Worm (Caenorhabditis elegans) whole organism, L3 larva: ENCODE data around the gene srh-55.

Experiments
- ZK546.5 ChIP-seq: sonication (generic microtip); optimal IDR thresholded peaks from 2 replicates; lab custom pipeline; 2017; ENCODE audit warnings: missing biosample characterization, missing genetic modification characterization
- ceh-28 ChIP-seq: fragments of 150-350 bp; optimal IDR thresholded peaks from 2 replicates; lab custom pipeline; 2014; ENCODE audit warnings: missing biosample characterization, missing genetic modification reagents, missing genetic modification characterization
- ceh-82 ChIP-seq: fragments of 150-350 bp; optimal IDR thresholded peaks from 2 replicates; lab custom pipeline; 2014; ENCODE audit warnings: missing biosample characterization, missing genetic modification characterization
- ceh-9 ChIP-seq: sonication (generic microtip); optimal IDR thresholded peaks from 2 replicates; lab custom pipeline; 2018; ENCODE audit warnings: missing biosample characterization, missing genetic modification characterization
- daf-12 ChIP-seq: fragments of 150-350 bp; optimal IDR thresholded peaks from 2 replicates; lab custom pipeline; 2014; ENCODE audit warnings: missing biosample characterization, missing genetic modification reagents, missing genetic modification characterization
- egl-5 ChIP-seq: fragments of 150-350 bp; optimal IDR thresholded peaks from 2 replicates; lab custom pipeline; 2017; ENCODE audit warnings: missing biosample characterization, missing genetic modification reagents, missing genetic modification characterization, inconsistent platforms
- elt-1 ChIP-seq: fragments of 150-350 bp; optimal IDR thresholded peaks from 2 replicates; lab custom pipeline; 2014; ENCODE audit warnings: missing biosample characterization, missing genetic modification characterization
- elt-2 ChIP-seq: sonication (generic microtip); optimal IDR thresholded peaks from 2 replicates; lab custom pipeline; 2016; ENCODE audit warnings: missing genetic modification reagents, mild to moderate bottlenecking, missing genetic modification characterization, missing compliant biosample characterization
- elt-3 ChIP-seq, 3 experiments: fragments of 150-350 bp in 1 of 3; sonication (generic microtip) in 2 of 3; optimal IDR thresholded peaks; 2 replicates in 2 of 3; 4 replicates in 1 of 3; lab custom pipeline; 2014 to 2017; ENCODE audit warnings: missing biosample characterization in 3 of 3, missing genetic modification characterization in 3 of 3
- eor-1 ChIP-seq, 2 experiments: fragments of 150-350 bp; optimal IDR thresholded peaks; 2 replicates each; lab custom pipeline; 2014 to 2018; ENCODE audit warnings: missing biosample characterization in 2 of 2, missing genetic modification characterization in 2 of 2
- fkh-10 ChIP-seq: sonication (generic microtip); optimal IDR thresholded peaks from 2 replicates; lab custom pipeline; 2017; ENCODE audit warnings: missing biosample characterization, missing genetic modification reagents, missing genetic modification characterization
- fkh-2 ChIP-seq: fragments of 150-350 bp; optimal IDR thresholded peaks from 2 replicates; lab custom pipeline; 2014; ENCODE audit warnings: missing biosample characterization, missing genetic modification reagents, missing genetic modification characterization
- hmg-11 ChIP-seq: sonication (generic microtip); optimal IDR thresholded peaks from 2 replicates; lab custom pipeline; 2016; ENCODE audit warnings: missing genetic modification characterization, missing compliant biosample characterization
- jun-1 ChIP-seq: fragments of 150-350 bp; optimal IDR thresholded peaks from 2 replicates; lab custom pipeline; 2014; ENCODE audit warnings: missing biosample characterization, missing genetic modification reagents, missing genetic modification characterization
- lin-15B ChIP-seq: fragments of 150-350 bp; optimal IDR thresholded peaks from 2 replicates; lab custom pipeline; 2014; ENCODE audit warnings: missing biosample characterization, missing genetic modification characterization
- lin-39 ChIP-seq: fragments of 150-350 bp; optimal IDR thresholded peaks from 2 replicates; lab custom pipeline; 2018; ENCODE audit warnings: missing biosample characterization, missing genetic modification reagents, missing genetic modification characterization
- mdl-1 ChIP-seq: fragments of 150-350 bp; optimal IDR thresholded peaks from 2 replicates; lab custom pipeline; 2014; ENCODE audit warnings: missing biosample characterization, missing genetic modification characterization
- mml-1 ChIP-seq: fragments of 150-350 bp; sonication (generic microtip); optimal IDR thresholded peaks from 3 replicates; lab custom pipeline; 2014; ENCODE audit warnings: missing biosample characterization, missing genetic modification characterization
- nfya-1 ChIP-seq: sonication (generic microtip); optimal IDR thresholded peaks from 2 replicates; lab custom pipeline; 2017; ENCODE audit warnings: missing genetic modification characterization, mild to moderate bottlenecking, missing compliant biosample characterization, antibody characterized with exemption, moderate library complexity; ENCODE audit not compliant: insufficient read depth
- nhr-11 ChIP-seq: fragments of 150-350 bp; optimal IDR thresholded peaks from 2 replicates; lab custom pipeline; 2014; ENCODE audit warnings: missing biosample characterization, missing genetic modification characterization
- nhr-12 ChIP-seq: fragments of 150-350 bp; optimal IDR thresholded peaks from 2 replicates; lab custom pipeline; 2014; ENCODE audit warnings: missing biosample characterization, missing genetic modification characterization
- nhr-23 ChIP-seq: fragments of 150-350 bp; optimal IDR thresholded peaks from 2 replicates; lab custom pipeline; 2014; ENCODE audit warnings: missing biosample characterization, missing genetic modification reagents, missing genetic modification characterization
- nhr-237 ChIP-seq: fragments of 150-350 bp; optimal IDR thresholded peaks from 2 replicates; lab custom pipeline; 2014; ENCODE audit warnings: missing biosample characterization, missing genetic modification characterization
- nhr-25 ChIP-seq: sonication (generic microtip); optimal IDR thresholded peaks from 2 replicates; lab custom pipeline; 2017; ENCODE audit warnings: missing biosample characterization, missing genetic modification characterization
- nhr-28 ChIP-seq: fragments of 150-350 bp; optimal IDR thresholded peaks from 2 replicates; lab custom pipeline; 2014; ENCODE audit warnings: missing biosample characterization, missing genetic modification characterization
- nhr-43 ChIP-seq: sonication (generic microtip); optimal IDR thresholded peaks from 2 replicates; lab custom pipeline; 2016; ENCODE audit warnings: mild to moderate bottlenecking, missing genetic modification characterization, missing compliant biosample characterization; ENCODE audit not compliant: poor library complexity, severe bottlenecking
- nhr-76 ChIP-seq: fragments of 150-350 bp; sonication (generic microtip); optimal IDR thresholded peaks from 5 replicates; lab custom pipeline; 2014; ENCODE audit warnings: missing biosample characterization, missing genetic modification characterization
- sea-2 ChIP-seq: fragments of 150-350 bp; sonication (generic microtip); optimal IDR thresholded peaks from 4 replicates; lab custom pipeline; 2014; ENCODE audit warnings: missing biosample characterization, missing genetic modification reagents, missing genetic modification characterization
- skn-1 ChIP-seq: fragments of 150-350 bp; optimal IDR thresholded peaks from 2 replicates; lab custom pipeline; 2014; ENCODE audit warnings: missing biosample characterization, missing genetic modification characterization
- unc-62 ChIP-seq: fragments of 150-350 bp; sonication (generic microtip); optimal IDR thresholded peaks from 4 replicates; lab custom pipeline; 2014; ENCODE audit warnings: missing biosample characterization, missing genetic modification reagents, missing genetic modification characterization
- zag-1 ChIP-seq: fragments of 150-350 bp; optimal IDR thresholded peaks from 2 replicates; lab custom pipeline; 2014; ENCODE audit warnings: missing biosample characterization, missing genetic modification characterization
- ztf-4 ChIP-seq: fragments of 150-350 bp; optimal IDR thresholded peaks from 2 replicates; lab custom pipeline; 2014; ENCODE audit warnings: missing biosample characterization, missing genetic modification characterization

The srh-55 gene

DNA sequence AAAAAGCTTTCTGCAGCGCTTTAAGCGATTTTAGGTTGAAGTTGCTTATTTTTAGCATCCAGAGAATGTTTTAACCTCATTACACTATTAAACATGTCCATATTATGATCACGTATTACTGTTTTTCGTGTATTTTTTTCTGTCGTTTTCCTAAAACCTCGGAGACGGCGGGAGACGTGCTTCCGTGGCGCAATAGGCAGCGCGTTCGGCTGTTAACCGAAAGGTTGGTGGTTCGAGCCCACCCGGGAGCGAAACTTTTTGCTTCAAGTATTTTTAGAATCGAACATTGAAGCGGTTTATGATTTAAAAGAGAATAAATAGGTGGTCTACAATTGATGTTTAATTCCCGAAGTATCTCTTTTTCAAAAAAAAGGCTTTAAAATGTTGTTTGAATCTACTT is 3.1 kb downstream of the srh-55 start:
- TF ChIP-seq lin-15B (no peak), zag-1 (no peak), mml-1 (no peak), ceh-9 (tag; lab: Kevin White, UChicago) (no peak), nhr-23 (tag; lab: Kevin White, UChicago) (no peak), nfya-1 (no peak), egl-5 (no peak), nhr-25 (no peak), unc-62 (GFP tag; lab: Kevin White, UChicago) (no peak), elt-1 (tag; lab: Kevin White, UChicago) (no peak), ZK546.5 (tag; lab: Kevin White, UChicago) (no peak), elt-3 (tag; optimal IDR thresholded peaks at IDR 0.05; lab: Kevin White, UChicago) (no peak), nhr-28 (tag; lab: Kevin White, UChicago) (no peak), nhr-43 (tag; lab: Kevin White, UChicago) (no peak)

DNA sequence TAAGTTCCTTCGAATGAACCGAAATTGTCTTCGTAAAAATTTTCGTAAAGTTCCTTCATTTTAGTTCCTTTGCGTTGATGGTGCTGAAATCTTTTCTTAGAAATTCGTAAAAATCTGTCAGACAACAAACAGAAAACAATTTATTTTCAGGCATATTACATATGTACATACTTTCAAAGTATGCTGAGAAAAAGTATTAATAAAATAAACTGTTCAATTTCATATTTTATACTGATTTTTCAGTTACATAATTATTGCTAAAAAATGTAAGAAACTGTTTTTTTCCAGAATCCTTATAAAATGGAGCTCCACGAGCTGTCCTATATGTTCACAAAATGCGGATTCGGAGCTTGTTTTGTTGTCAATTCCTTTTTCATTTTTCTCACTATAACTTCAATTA is 5.3 kb downstream of the srh-55 start, which contains the start of gene str-45:
Gene str-45 (plus strand): TSS at position 301 of the 400 bp plus-strand sequence.
- TF ChIP-seq hmg-11 (tag; lab: Kevin White, UChicago) (no peak), jun-1 (no peak), lin-15B (no peak), fkh-10 (GFP tag; lab: Kevin White, UChicago) (no peak), nhr-25 (no peak), nhr-76 (tag; lab: Kevin White, UChicago) (no peak), nhr-43 (tag; lab: Kevin White, UChicago) (no peak), ceh-28 (tag; lab: Kevin White, UChicago) (no peak)

DNA sequence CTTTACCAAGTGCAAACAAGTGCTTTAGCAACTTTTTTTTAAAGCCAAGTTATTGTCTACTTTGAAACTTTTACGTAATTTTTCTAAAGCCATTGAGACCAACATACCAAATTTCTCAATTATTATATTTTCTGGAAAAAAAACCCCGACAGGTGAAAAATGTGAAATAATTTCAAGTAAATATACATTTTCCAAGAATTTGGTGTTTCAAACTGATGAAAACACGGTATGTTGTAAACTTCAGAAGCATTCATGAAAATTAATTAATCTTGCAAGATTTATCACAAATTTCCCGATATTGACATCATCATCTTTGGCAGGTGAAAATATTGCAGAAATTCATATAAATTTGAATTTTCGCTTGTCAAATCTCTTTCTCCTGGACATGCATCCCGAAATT is 9.3 kb downstream of the srh-55 start, which contains the start of gene srz-11:
Gene srz-11 (plus strand): TSS at position 386 of the 400 bp plus-strand sequence.
- no peak for TF ChIP-seq ZK546.5 (tag; lab: Kevin White, UChicago)
- peak; percentile 15 for TF ChIP-seq nhr-11

DNA sequence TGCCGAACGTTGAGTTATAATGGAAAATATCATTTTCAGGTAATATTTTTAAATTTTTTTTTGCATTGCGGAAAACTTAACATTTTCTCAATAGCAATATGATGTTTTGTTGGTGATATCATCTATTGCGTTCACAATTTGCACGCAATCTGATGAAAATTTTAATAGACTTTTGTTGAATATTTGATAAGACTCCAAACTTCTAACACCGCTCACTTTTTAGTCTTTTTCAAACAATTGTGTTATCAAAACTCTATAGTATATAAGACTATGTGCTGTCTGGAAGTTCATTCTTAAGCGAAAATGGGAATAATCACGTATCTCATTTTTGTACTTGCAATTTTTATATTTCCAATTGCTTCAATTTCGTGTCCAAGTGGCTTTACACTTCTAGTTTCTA is 22.1 kb downstream of the srh-55 start, which contains the start of gene clec-47:
Gene clec-47 (plus strand): TSS at position 301 of the 400 bp plus-strand sequence.
- TF ChIP-seq elt-3 (tag; optimal IDR thresholded peaks at IDR 0.05; lab: Kevin White, UChicago) (no peak), elt-2 (tag; lab: Kevin White, UChicago) (peak; percentile 3)

DNA sequence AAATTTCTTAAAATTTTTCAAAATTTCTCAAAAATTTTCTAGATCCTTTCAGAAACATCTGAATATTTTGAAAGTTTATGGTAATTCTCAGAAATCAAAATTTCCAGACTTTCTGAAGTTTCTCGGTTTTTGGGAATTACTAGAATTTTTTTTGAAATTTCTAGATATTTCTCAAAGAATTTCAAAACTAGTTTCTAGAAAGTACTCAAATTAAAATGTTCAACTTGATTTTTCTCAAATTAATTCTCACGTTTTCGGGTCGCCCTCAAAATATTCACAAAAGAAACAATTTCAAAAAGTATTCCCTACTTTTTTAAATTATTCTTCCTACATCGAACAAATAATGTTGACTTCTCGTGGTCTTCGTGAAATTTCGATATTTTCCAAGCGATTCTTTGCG is 26.4 kb downstream of the srh-55 start, which contains the start of gene T09F5.10:
Gene T09F5.10 (plus strand): TSS at position 301 of the 400 bp plus-strand sequence.
- TF ChIP-seq mdl-1: no peak
- no peak for TF ChIP-seq fkh-10 (GFP tag; lab: Kevin White, UChicago)
- TF ChIP-seq nhr-237: no peak
- no peak for TF ChIP-seq ZK546.5 (tag; lab: Kevin White, UChicago)
- no peak for TF ChIP-seq lin-39
- TF ChIP-seq daf-12 (tag; lab: Kevin White, UChicago): no peak
- no peak for TF ChIP-seq sea-2 (GFP tag; lab: Kevin White, UChicago)
- TF ChIP-seq nfya-1: no peak
- TF ChIP-seq unc-62 (GFP tag; lab: Kevin White, UChicago): no peak
- no peak for TF ChIP-seq nhr-12 (tag; lab: Kevin White, UChicago)
- TF ChIP-seq ceh-28 (tag; lab: Kevin White, UChicago): no peak
- no peak for TF ChIP-seq eor-1 (tag; optimal IDR thresholded peaks at IDR 0.05; lab: Kevin White, UChicago)
- TF ChIP-seq ceh-9 (tag; lab: Kevin White, UChicago): no peak
- TF ChIP-seq ceh-82 (tag; lab: Kevin White, UChicago): no peak
- TF ChIP-seq ztf-4 (tag; lab: Kevin White, UChicago): no peak
- no peak for TF ChIP-seq skn-1 (tag; lab: Kevin White, UChicago)
- TF ChIP-seq zag-1: no peak
- TF ChIP-seq egl-5: no peak
- no peak for TF ChIP-seq fkh-2 (tag; lab: Kevin White, UChicago)
- TF ChIP-seq, all 47 proteins: peak for 0

DNA sequence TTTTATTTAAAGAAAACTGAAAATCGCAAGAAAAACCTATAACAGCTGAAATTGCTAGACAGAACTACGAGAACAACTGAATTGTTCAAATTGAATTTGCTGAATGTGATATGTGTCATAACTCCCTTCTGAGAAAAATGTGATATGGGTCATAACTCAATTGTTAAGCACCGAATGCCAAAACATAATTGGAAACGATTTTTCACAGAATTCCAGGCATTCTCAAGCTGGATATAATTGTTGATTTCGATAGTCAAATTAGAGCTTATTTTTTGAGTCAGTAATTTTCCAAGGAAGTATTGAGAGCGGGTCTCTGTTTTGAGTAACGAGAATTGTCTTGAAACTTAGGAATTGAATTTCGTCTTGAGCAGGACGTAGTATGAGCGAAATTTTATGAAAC is 28.5 kb downstream of the srh-55 start:
- peak; percentile 5 for TF ChIP-seq nhr-11
- no peak for TF ChIP-seq elt-1 (tag; lab: Kevin White, UChicago)
